Fruit fly (Drosophila melanogaster): ENCODE results near the gene BG642167.

The BG642167 gene

dm6 chr3R:25855594-25856305 lies 49.5 kb downstream of the BG642167 start, which contains the start of gene CG5890:
Gene CG5890, plus strand, starts transcription at chr3R:25856154.
- no peak for TF ChIP-seq sage (GFP tag; optimal IDR thresholded peaks at IDR 0.05)
- TF ChIP-seq fru (GFP tag; optimal IDR thresholded peaks at IDR 0.05), result no peak
- no peak for TF ChIP-seq woc (GFP tag; optimal IDR thresholded peaks at IDR 0.05)
- TF ChIP-seq ey (GFP tag; optimal IDR thresholded peaks at IDR 0.05), result no peak
- no peak for TF ChIP-seq Sp1 (GFP tag; optimal IDR thresholded peaks at IDR 0.05)
- no peak for TF ChIP-seq Myc (optimal IDR thresholded peaks at IDR 0.05)
- TF ChIP-seq CG32264 (GFP tag; optimal IDR thresholded peaks at IDR 0.05), result no peak
- no peak for TF ChIP-seq Dfd (GFP tag; optimal IDR thresholded peaks at IDR 0.05)
- no peak for TF ChIP-seq h (GFP tag; optimal IDR thresholded peaks at IDR 0.05)
- no peak for TF ChIP-seq jim (GFP tag; optimal IDR thresholded peaks at IDR 0.05)
- TF ChIP-seq dsf (GFP tag; optimal IDR thresholded peaks at IDR 0.05; ENCODE audit: borderline replicate concordance), result no peak
